Worm (Caenorhabditis elegans): ENCODE measurements around the gene dpy-28.

The dpy-28 gene

DNA sequence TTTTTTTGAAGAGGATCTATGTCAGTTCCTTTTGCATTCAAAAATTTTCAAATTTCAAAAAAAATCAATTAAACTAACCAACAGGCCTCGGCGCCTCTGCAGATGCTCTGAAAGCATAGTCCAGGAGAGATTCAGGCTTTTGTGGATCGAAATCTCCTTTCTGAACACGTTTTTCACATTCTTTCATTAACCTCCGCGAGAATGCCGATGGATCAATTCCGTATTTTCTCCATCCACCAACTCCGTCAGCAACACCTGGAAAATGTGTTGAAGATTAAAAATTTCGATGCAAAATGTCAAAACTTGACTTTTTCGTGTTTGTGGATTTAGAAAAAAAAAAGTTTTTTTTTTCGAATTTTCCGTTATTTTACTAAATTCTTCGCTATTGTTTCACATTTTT is 48.4 kb upstream of the dpy-28 start (continued):
- TF ChIP-seq B0261.1 (tag; optimal IDR thresholded peaks at IDR 0.05) (no peak), zim-3 (tag; optimal IDR thresholded peaks at IDR 0.05) (peak; percentile 12), nfyb-1 (GFP tag; IDR thresholded peaks at IDR 0.05) (0 out of 2 replicates have a peak, but pooled peaks have one; percentile 21), snpc-1.3 (tag; optimal IDR thresholded peaks at IDR 0.05; ENCODE audit: insufficient read depth) (no peak), hlh-12 (tag; optimal IDR thresholded peaks at IDR 0.05) (no peak), ztf-3 (GFP tag; optimal IDR thresholded peaks at IDR 0.05) (no peak), lsl-1 (GFP tag; optimal IDR thresholded peaks at IDR 0.05) (no peak), ceh-27 (GFP tag; optimal IDR thresholded peaks at IDR 0.05) (no peak), nhr-179 (tag; optimal IDR thresholded peaks at IDR 0.05) (no peak), cebp-1 (GFP tag; IDR thresholded peaks at IDR 0.05) (no peak), cebp-1 (tag; optimal IDR thresholded peaks at IDR 0.05) (peak; percentile 23), him-1 (tag; optimal IDR thresholded peaks at IDR 0.05) (no peak), ztf-18 (tag; optimal IDR thresholded peaks at IDR 0.05) (no peak), atf-7 (tag; optimal IDR thresholded peaks at IDR 0.05) (no peak), tbx-9 (tag; optimal IDR thresholded peaks at IDR 0.05; ENCODE audit: borderline replicate concordance) (no peak), fkh-3 (tag; optimal IDR thresholded peaks at IDR 0.05) (no peak), ZK185.1 (tag; optimal IDR thresholded peaks at IDR 0.05; ENCODE audit: poor library complexity, severe bottlenecking) (no peak), ztf-26 (tag; optimal IDR thresholded peaks at IDR 0.05) (no peak), mel-28 (tag; optimal IDR thresholded peaks at IDR 0.05; ENCODE audit: borderline replicate concordance) (no peak), sptf-2 (GFP tag; optimal IDR thresholded peaks at IDR 0.05) (no peak), madf-8 (GFP tag; conservative IDR thresholded peaks at IDR 0.05) (no peak), lag-1 (GFP tag; IDR thresholded peaks at IDR 0.05) (no peak), somi-1 (GFP tag; optimal IDR thresholded peaks at IDR 0.05) (no peak), xnd-1 (tag; optimal IDR thresholded peaks at IDR 0.05) (no peak), T07F8.4 (tag; optimal IDR thresholded peaks at IDR 0.05) (no peak), attf-6 (GFP tag; IDR thresholded peaks at IDR 0.05) (no peak), hrde-1 (tag; optimal IDR thresholded peaks at IDR 0.05; ENCODE audit: borderline replicate concordance) (no peak), let-607 (tag; optimal IDR thresholded peaks at IDR 0.05) (no peak), B0035.1 (tag; optimal IDR thresholded peaks at IDR 0.05) (no peak), B0019.2 (GFP tag; conservative IDR thresholded peaks at IDR 0.05) (no peak), ceh-79 (tag; optimal IDR thresholded peaks at IDR 0.05) (no peak), rcor-1 (GFP tag; IDR thresholded peaks at IDR 0.05) (no peak), zfh-2 (GFP tag; conservative IDR thresholded peaks at IDR 0.05) (no peak), let-526 (GFP tag; IDR thresholded peaks at IDR 0.05) (0 out of 2 replicates have a peak, but pooled peaks have one; percentile 15), ets-4 (GFP tag; optimal IDR thresholded peaks at IDR 0.05) (no peak), Y53G8AR.9 (GFP tag; conservative IDR thresholded peaks at IDR 0.05) (no peak), unc-130 (GFP tag; optimal IDR thresholded peaks at IDR 0.05) (no peak), repo-1 (tag; optimal IDR thresholded peaks at IDR 0.05) (peak; percentile 6), mxl-1 (tag; optimal IDR thresholded peaks at IDR 0.05) (no peak), ztf-28 (GFP tag; IDR thresholded peaks at IDR 0.05) (no peak), ekl-4 (GFP tag; IDR thresholded peaks at IDR 0.05) (0 out of 2 replicates have a peak, but pooled peaks have one; percentile 51), F37B4.10 (GFP tag; IDR thresholded peaks at IDR 0.05) (no peak), nfya-2 (GFP tag; IDR thresholded peaks at IDR 0.05) (no peak), dpl-1 (GFP tag; optimal IDR thresholded peaks at IDR 0.05) (no peak)
